Worm (Caenorhabditis elegans) whole organism, early embryonic: ENCODE results near the gene vdac-1.

ENCODE experiments used
- ama-1 ChIP-seq: fragments of 150-350 bp; optimal IDR thresholded peaks from 2 replicates; lab custom pipeline; 2014
- ceh-13 ChIP-seq: fragments of 200-800 bp; sonication (Bioruptor generic); optimal IDR thresholded peaks from 2 replicates; lab custom pipeline; 2018; ENCODE audit warnings: mild to moderate bottlenecking, missing genetic modification characterization, missing compliant biosample characterization
- ceh-36 ChIP-seq: sonication (generic microtip); optimal IDR thresholded peaks from 2 replicates; lab custom pipeline; 2016; ENCODE audit warnings: missing genetic modification characterization, inconsistent platforms, missing compliant biosample characterization
- flt-1 ChIP-seq: fragments of 200-800 bp; sonication (Bioruptor generic); IDR thresholded peaks from 2 replicates; pipeline ENCODE4 v1.3.6; 2022; ENCODE audit warnings: missing genetic modification characterization, missing compliant biosample characterization
- hmg-4 ChIP-seq: fragments of 200-800 bp; sonication (Bioruptor generic); optimal IDR thresholded peaks from 2 replicates; lab custom pipeline; 2018; ENCODE audit warnings: mild to moderate bottlenecking, missing genetic modification characterization, missing compliant biosample characterization
- hnd-1 ChIP-seq: sonication (generic microtip); optimal IDR thresholded peaks from 2 replicates; lab custom pipeline; 2016; ENCODE audit warnings: missing genetic modification characterization, missing compliant biosample characterization
- scrt-1 ChIP-seq: fragments of 200-800 bp; sonication (Bioruptor generic); IDR thresholded peaks from 2 replicates; pipeline ENCODE4 v1.3.6; 2022; ENCODE audit warnings: missing genetic modification characterization, missing compliant biosample characterization
- sea-1 ChIP-seq: fragments of 200-800 bp; sonication (Bioruptor generic); conservative IDR thresholded peaks from 2 replicates; pipeline ENCODE4 v1.3.6; 2022; ENCODE audit warnings: missing genetic modification characterization, missing compliant biosample characterization
- tbx-11 ChIP-seq: fragments of 200-800 bp; sonication (Bioruptor generic); IDR thresholded peaks from 2 replicates; pipeline ENCODE4 v1.3.6; 2022; ENCODE audit warnings: missing genetic modification characterization, missing compliant biosample characterization
- tbx-37 ChIP-seq: fragments of 200-800 bp; sonication (Bioruptor generic); conservative IDR thresholded peaks from 2 replicates; pipeline ENCODE4 v1.3.6; 2022; ENCODE audit warnings: missing genetic modification reagents, missing genetic modification characterization, missing compliant biosample characterization
- tra-4 ChIP-seq: sonication (generic microtip); optimal IDR thresholded peaks from 2 replicates; lab custom pipeline; 2017; ENCODE audit warnings: missing genetic modification characterization, missing compliant biosample characterization

ce11 chrIV:7468638-7469037 is 39.1 kb downstream of the vdac-1 start:
- no peak for TF ChIP-seq flt-1 (GFP tag; lab: Robert Waterston, UW)
- TF ChIP-seq hmg-4 (GFP tag; lab: Kevin White, UChicago) = no peak
- no peak for TF ChIP-seq ama-1 (lab: Kevin White, UChicago)
- TF ChIP-seq ceh-36 (tag; lab: Kevin White, UChicago) = no peak
- TF ChIP-seq tbx-37 (GFP tag; lab: Robert Waterston, UW) = no peak
- no peak for TF ChIP-seq tbx-11 (GFP tag; lab: Robert Waterston, UW)
- no peak for TF ChIP-seq tra-4 (tag; lab: Kevin White, UChicago)
- TF ChIP-seq scrt-1 (GFP tag; lab: Robert Waterston, UW) = no peak
- TF ChIP-seq ceh-13 = no peak
- TF ChIP-seq hnd-1 (tag; lab: Kevin White, UChicago) = no peak
- no peak for TF ChIP-seq sea-1 (GFP tag; lab: Robert Waterston, UW)
